Worm (Caenorhabditis elegans): ENCODE results near the gene F53F4.15.
A peak's percentile ranks its signal among the peaks of the same experiment; 100 is the strongest.

Gene F53F4.15

ce11 chrV:13658577-13658976, 37.8 kb downstream of the F53F4.15 start:
- peak; percentile 88 for TF ChIP-seq nhr-80 (tag; optimal IDR thresholded peaks at IDR 0.05)
- TF ChIP-seq Y79H2A.3 (GFP tag; conservative IDR thresholded peaks at IDR 0.05) = no peak
- TF ChIP-seq ztf-28 (GFP tag; IDR thresholded peaks at IDR 0.05) = no peak
- peak; percentile 96 for TF ChIP-seq ztf-22 (GFP tag; optimal IDR thresholded peaks at IDR 0.05)
- TF ChIP-seq lsl-1 (GFP tag; optimal IDR thresholded peaks at IDR 0.05) = no peak
- TF ChIP-seq zim-3 (tag; optimal IDR thresholded peaks at IDR 0.05) = no peak
- TF ChIP-seq lin-35 (GFP tag; optimal IDR thresholded peaks at IDR 0.05) = peak in 1 of 3 experiments; percentile 64
- TF ChIP-seq ama-1 (optimal IDR thresholded peaks at IDR 0.05) = peak; percentile 60
- no peak for TF ChIP-seq ama-1 (GFP tag; optimal IDR thresholded peaks at IDR 0.05)
- TF ChIP-seq dpl-1 (GFP tag; optimal IDR thresholded peaks at IDR 0.05) = no peak
- TF ChIP-seq F55B11.4 (tag; optimal IDR thresholded peaks at IDR 0.05; ENCODE audit: borderline replicate concordance, insufficient read depth) = no peak
- no peak for TF ChIP-seq rpc-1 (optimal IDR thresholded peaks at IDR 0.05)
- no peak for TF ChIP-seq rpc-1 (tag; optimal IDR thresholded peaks at IDR 0.05)
- TF ChIP-seq hsf-1 (GFP tag; IDR thresholded peaks at IDR 0.05) = no peak
- no peak for TF ChIP-seq lag-1 (GFP tag; IDR thresholded peaks at IDR 0.05)
- no peak for TF ChIP-seq hmg-20 (GFP tag; IDR thresholded peaks at IDR 0.05)
- TF ChIP-seq egl-18 (GFP tag; IDR thresholded peaks at IDR 0.05) = no peak
- peak; percentile 24 for TF ChIP-seq ztf-18 (tag; optimal IDR thresholded peaks at IDR 0.05)
- TF ChIP-seq madf-3 (GFP tag; IDR thresholded peaks at IDR 0.05) = no peak
- no peak for TF ChIP-seq hrde-1 (tag; optimal IDR thresholded peaks at IDR 0.05; ENCODE audit: borderline replicate concordance)
- no peak for TF ChIP-seq nhr-120 (GFP tag; IDR thresholded peaks at IDR 0.05)
- no peak for TF ChIP-seq sdz-38 (tag; optimal IDR thresholded peaks at IDR 0.05)
- TF ChIP-seq nhr-179 (tag; optimal IDR thresholded peaks at IDR 0.05) = no peak
- peak; percentile 67 for TF ChIP-seq ZK185.1 (tag; optimal IDR thresholded peaks at IDR 0.05; ENCODE audit: poor library complexity, severe bottlenecking)
- TF ChIP-seq nhr-27 (tag; optimal IDR thresholded peaks at IDR 0.05) = no peak
- no peak for TF ChIP-seq efl-1 (GFP tag; optimal IDR thresholded peaks at IDR 0.05)
- peak; percentile 75 for TF ChIP-seq nhr-90 (tag; optimal IDR thresholded peaks at IDR 0.05)
- peak; percentile 25 for TF ChIP-seq F33H1.4 (GFP tag; IDR thresholded peaks at IDR 0.05)
- TF ChIP-seq F57A8.1 (GFP tag; optimal IDR thresholded peaks at IDR 0.05) = no peak
- peak; percentile 84 for TF ChIP-seq atf-7 (tag; optimal IDR thresholded peaks at IDR 0.05)
- TF ChIP-seq ets-4 (GFP tag; optimal IDR thresholded peaks at IDR 0.05) = no peak
- TF ChIP-seq pbrm-1 (GFP tag; IDR thresholded peaks at IDR 0.05) = peak; percentile 64
- TF ChIP-seq chd-7 (tag; optimal IDR thresholded peaks at IDR 0.05) = peak; percentile 97
- TF ChIP-seq sea-2 (GFP tag; IDR thresholded peaks at IDR 0.05) = no peak
- TF ChIP-seq D2030.7 (GFP tag; IDR thresholded peaks at IDR 0.05) = no peak
- TF ChIP-seq attf-6 (GFP tag; IDR thresholded peaks at IDR 0.05) = no peak
- TF ChIP-seq attf-3 (GFP tag; conservative IDR thresholded peaks at IDR 0.05) = no peak
- TF ChIP-seq ccch-3 (GFP tag; optimal IDR thresholded peaks at IDR 0.05) = no peak
- peak; percentile 61 for TF ChIP-seq tbp1 (GFP tag; optimal IDR thresholded peaks at IDR 0.05)
- no peak for TF ChIP-seq ztf-25 (GFP tag; IDR thresholded peaks at IDR 0.05)
- peak; percentile 91 for TF ChIP-seq K11D2.4 (GFP tag; IDR thresholded peaks at IDR 0.05)
- no peak for TF ChIP-seq Y53F4B.3 (GFP tag; IDR thresholded peaks at IDR 0.05)
- no peak for TF ChIP-seq T26A5.8 (tag; optimal IDR thresholded peaks at IDR 0.05)
- no peak for TF ChIP-seq dpff-1 (tag; optimal IDR thresholded peaks at IDR 0.05)
- peak; percentile 82 for TF ChIP-seq cebp-1 (GFP tag; IDR thresholded peaks at IDR 0.05)
- peak; percentile 91 for TF ChIP-seq cebp-1 (tag; optimal IDR thresholded peaks at IDR 0.05)
- no peak for TF ChIP-seq bed-1 (GFP tag; IDR thresholded peaks at IDR 0.05)
- TF ChIP-seq F52B5.7 (tag; optimal IDR thresholded peaks at IDR 0.05) = peak; percentile 58
- no peak for TF ChIP-seq hlh-26 (GFP tag; conservative IDR thresholded peaks at IDR 0.05)
- TF ChIP-seq hlh-12 (tag; optimal IDR thresholded peaks at IDR 0.05) = no peak
- no peak for TF ChIP-seq egrh-3 (GFP tag; IDR thresholded peaks at IDR 0.05)
